Fruit fly (Drosophila melanogaster): Measurements from ENCODE around the gene alpha4GT1.

The alpha4GT1 gene

DNA sequence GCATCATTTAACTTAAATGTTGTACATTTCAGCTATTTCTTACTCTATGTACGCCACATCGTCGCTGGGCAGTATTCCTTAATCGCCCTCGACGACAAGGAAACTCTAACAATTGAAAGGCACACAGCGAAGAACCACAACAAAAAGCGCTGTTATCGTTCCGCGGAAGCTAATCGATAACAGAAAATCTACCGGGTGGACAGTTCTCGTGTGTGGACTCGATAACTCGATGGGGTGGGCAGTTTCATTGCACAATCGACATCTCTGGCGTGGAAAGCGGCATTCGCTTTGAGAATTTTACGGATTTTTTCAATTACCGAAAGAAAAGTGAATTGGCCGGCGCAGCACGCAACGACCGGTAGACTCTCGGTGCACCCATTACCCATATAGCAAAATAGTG is at the start of gene alpha4GT1, which contains the start of gene Prp40:
TSS of gene alpha4GT1 (minus strand) at position 156 of the 400 bp plus-strand sequence.
TSS of gene Prp40 (plus strand) at position 241 of the 400 bp plus-strand sequence.
- TF ChIP-seq HmgZ (tag; optimal IDR thresholded peaks at IDR 0.05) (peak; percentile 49), CG4617 (GFP tag; optimal IDR thresholded peaks at IDR 0.05; ENCODE audit: borderline replicate concordance) (peak; percentile 89), HmgD (GFP tag; optimal IDR thresholded peaks at IDR 0.05) (peak; percentile 6), amos (GFP tag; IDR thresholded peaks at IDR 0.05; ENCODE audit: partially characterized antibody) (peak; percentile 80), ato (GFP tag; IDR thresholded peaks at IDR 0.05; ENCODE audit: partially characterized antibody) (peak; percentile 94), CG17186 (GFP tag; optimal IDR thresholded peaks at IDR 0.05) (peak; percentile 73), Sry-β (GFP tag; optimal IDR thresholded peaks at IDR 0.05) (peak; percentile 90), CHES-1-like (GFP tag; optimal IDR thresholded peaks at IDR 0.05) (peak; percentile 30), Dp (GFP tag; optimal IDR thresholded peaks at IDR 0.05) (peak; percentile 53), Hmx (GFP tag; optimal IDR thresholded peaks at IDR 0.05) (no peak), Sin3A (optimal IDR thresholded peaks at IDR 0.05) (peak; percentile 45), mam (GFP tag; optimal IDR thresholded peaks at IDR 0.05) (no peak), CG17359 (tag; optimal IDR thresholded peaks at IDR 0.05) (no peak), CG7963 (GFP tag; IDR thresholded peaks at IDR 0.05; ENCODE audit: partially characterized antibody) (peak; percentile 90), CG15601 (tag; optimal IDR thresholded peaks at IDR 0.05) (no peak), CG3163 (GFP tag; optimal IDR thresholded peaks at IDR 0.05) (no peak), CG14860 (GFP tag; IDR thresholded peaks at IDR 0.05; ENCODE audit: partially characterized antibody) (peak; percentile 80), CG1792 (GFP tag; optimal IDR thresholded peaks at IDR 0.05) (no peak), zen2 (GFP tag; IDR thresholded peaks at IDR 0.05; ENCODE audit: partially characterized antibody) (peak; percentile 90), Bgb (GFP tag; IDR thresholded peaks at IDR 0.05; ENCODE audit: partially characterized antibody) (peak; percentile 91), mld (GFP tag; IDR thresholded peaks at IDR 0.05; ENCODE audit: partially characterized antibody) (peak; percentile 80), D19B (GFP tag; optimal IDR thresholded peaks at IDR 0.05) (no peak), dm (GFP tag; optimal IDR thresholded peaks at IDR 0.05) (peak; percentile 61), lmd (GFP tag; IDR thresholded peaks at IDR 0.05) (no peak), lbe (GFP tag; optimal IDR thresholded peaks at IDR 0.05) (no peak), HLH4C (GFP tag; IDR thresholded peaks at IDR 0.05; ENCODE audit: partially characterized antibody) (peak; percentile 94), Dll (GFP tag; IDR thresholded peaks at IDR 0.05; ENCODE audit: partially characterized antibody) (peak; percentile 79), YL-1 (GFP tag; optimal IDR thresholded peaks at IDR 0.05) (peak; percentile 62), CG11560 (tag; IDR thresholded peaks at IDR 0.05) (peak; percentile 86), hb (GFP tag; IDR thresholded peaks at IDR 0.05; ENCODE audit: partially characterized antibody) (peak; percentile 79; the same call in 2 of the 3 replicates), CG12659 (GFP tag; optimal IDR thresholded peaks at IDR 0.05) (peak; percentile 54), Opbp (GFP tag; IDR thresholded peaks at IDR 0.05; ENCODE audit: partially characterized antibody) (peak; percentile 85), Bteb2 (GFP tag; optimal IDR thresholded peaks at IDR 0.05) (no peak), Doc3 (GFP tag; IDR thresholded peaks at IDR 0.05; ENCODE audit: partially characterized antibody) (peak; percentile 64; the same call in 2 of the 3 replicates), trem (tag; optimal IDR thresholded peaks at IDR 0.05) (peak; percentile 99), pzg (GFP tag; optimal IDR thresholded peaks at IDR 0.05) (peak; percentile 81), Med (GFP tag) (peak; percentile 39), Dref (GFP tag; IDR thresholded peaks at IDR 0.05) (peak; percentile 99), CG6254 (GFP tag; optimal IDR thresholded peaks at IDR 0.05) (peak; percentile 70), vvl (GFP tag; IDR thresholded peaks at IDR 0.05) (peak; percentile 21; the same call in 1 of the 2 replicates), NFAT (GFP tag; IDR thresholded peaks at IDR 0.05) (0 out of 2 replicates have a peak, but pooled peaks have one; percentile 15), knrl (GFP tag; IDR thresholded peaks at IDR 0.05; ENCODE audit: partially characterized antibody) (peak; percentile 67; the same call in 2 of the 3 replicates), grau (tag; optimal IDR thresholded peaks at IDR 0.05) (no peak), CG13624 (GFP tag; optimal IDR thresholded peaks at IDR 0.05) (peak; percentile 17), E2f2 (GFP tag; IDR thresholded peaks at IDR 0.05) (peak; percentile 67), CG6791 (GFP tag; IDR thresholded peaks at IDR 0.05; ENCODE audit: partially characterized antibody) (peak; percentile 91), CG33213 (GFP tag; optimal IDR thresholded peaks at IDR 0.05) (no peak), CG8924 (tag; optimal IDR thresholded peaks at IDR 0.05) (no peak), Ets97D (GFP tag; optimal IDR thresholded peaks at IDR 0.05) (peak; percentile 42)

Measured in whole organism, embryonic.